Worm (Caenorhabditis elegans): ENCODE results near the gene mltn-7.

DNA sequence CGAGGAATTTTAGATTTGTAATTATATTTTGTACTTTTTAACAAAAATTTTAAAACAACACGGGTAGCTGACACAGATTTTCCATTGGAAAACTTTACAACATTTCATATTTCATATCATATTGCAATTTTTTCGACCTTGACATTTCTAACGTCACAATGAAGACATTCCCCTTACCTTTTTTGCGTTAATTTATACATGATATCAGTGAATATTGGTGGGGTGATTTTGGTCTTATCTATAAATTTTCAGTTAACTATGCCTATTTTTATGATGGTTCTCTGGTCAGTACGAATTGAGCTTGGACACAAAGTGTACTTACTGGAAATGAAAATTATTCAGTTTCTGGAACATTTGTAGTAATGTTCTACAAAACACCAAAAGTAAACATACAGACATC, 14.4 kb downstream of the mltn-7 start:
- TF ChIP-seq lsy-2 (tag; optimal IDR thresholded peaks at IDR 0.05) (no peak), unc-120 (tag; optimal IDR thresholded peaks at IDR 0.05; ENCODE audit: poor library complexity, severe bottlenecking) (no peak), nhr-28 (tag; optimal IDR thresholded peaks at IDR 0.05) (no peak), unc-62 (GFP tag; optimal IDR thresholded peaks at IDR 0.05) (no peak), unc-39 (tag; optimal IDR thresholded peaks at IDR 0.05) (no peak), lin-13 (tag; optimal IDR thresholded peaks at IDR 0.05) (no peak), cnd-1 (tag; optimal IDR thresholded peaks at IDR 0.05) (no peak)
